Worm (Caenorhabditis elegans): ENCODE data around the gene T23B12.6.

T23B12.6 gene

DNA sequence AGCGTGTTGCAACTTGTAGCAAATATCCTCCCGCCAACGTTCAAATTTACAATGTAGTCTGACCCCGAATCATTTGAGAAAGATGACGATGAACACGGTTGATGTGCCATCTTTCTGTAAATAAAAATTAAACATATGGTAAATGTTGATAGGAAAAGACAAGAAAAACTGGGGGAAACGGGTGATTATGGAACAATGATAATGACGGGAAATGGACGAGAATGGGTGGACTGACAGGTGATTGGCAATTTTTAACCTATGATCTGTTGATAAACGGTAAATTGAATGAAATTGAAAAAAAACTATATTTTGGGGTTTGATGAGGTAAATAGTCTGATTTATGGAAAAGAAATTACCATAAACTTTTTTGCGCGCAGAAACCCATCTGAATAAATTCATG, at the start of gene T23B12.6:
Gene T23B12.6, minus strand, starts transcription at position 114 of the 400 bp plus-strand sequence.
- no peak for TF ChIP-seq ahr-1 (tag; optimal IDR thresholded peaks at IDR 0.05)
- no peak for TF ChIP-seq Y22D7AL.16 (tag; optimal IDR thresholded peaks at IDR 0.05)
- TF ChIP-seq fkh-10 (GFP tag; optimal IDR thresholded peaks at IDR 0.05), result no peak
- no peak for TF ChIP-seq unc-3 (GFP tag; conservative IDR thresholded peaks at IDR 0.05)
- TF ChIP-seq unc-3 (tag; optimal IDR thresholded peaks at IDR 0.05), result no peak
- no peak for TF ChIP-seq pax-1 (tag; optimal IDR thresholded peaks at IDR 0.05)
- no peak for TF ChIP-seq K02D7.2 (tag; optimal IDR thresholded peaks at IDR 0.05)
- no peak for TF ChIP-seq unc-86 (tag; optimal IDR thresholded peaks at IDR 0.05)
- no peak for TF ChIP-seq hlh-30 (tag; optimal IDR thresholded peaks at IDR 0.05; ENCODE audit: insufficient read depth)
- no peak for TF ChIP-seq hlh-15 (tag; optimal IDR thresholded peaks at IDR 0.05)
- no peak for TF ChIP-seq unc-55 (GFP tag; optimal IDR thresholded peaks at IDR 0.05)
- no peak for TF ChIP-seq T23F11.4 (GFP tag; optimal IDR thresholded peaks at IDR 0.05)
- TF ChIP-seq pros-1 (tag; optimal IDR thresholded peaks at IDR 0.05), result no peak

DNA sequence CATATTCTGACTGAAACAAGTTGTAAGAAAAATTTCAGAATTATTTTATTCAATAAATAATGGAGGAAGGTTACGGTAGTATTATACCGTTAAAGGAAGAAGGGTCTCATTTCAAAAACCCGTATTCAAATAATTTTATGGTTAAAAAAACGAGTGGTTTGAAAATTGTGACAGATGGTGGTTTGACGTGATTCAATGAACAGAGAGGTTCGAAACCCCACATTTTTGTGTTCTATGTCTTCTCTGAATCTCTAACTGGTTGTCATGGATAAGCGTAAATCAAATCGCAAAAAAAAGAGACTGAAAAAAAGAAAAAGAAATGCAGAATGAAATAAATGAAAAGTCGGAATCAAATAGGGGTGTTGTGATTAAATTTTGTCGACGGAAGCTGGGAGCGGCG, 47.1 kb upstream of the T23B12.6 start, which contains the start of gene ZK994.6:
Gene ZK994.6, minus strand, starts transcription at position 101 of the 400 bp plus-strand sequence.
- TF ChIP-seq pat-9 (tag; optimal IDR thresholded peaks at IDR 0.05), result no peak
- no peak for TF ChIP-seq pax-1 (tag; optimal IDR thresholded peaks at IDR 0.05)
- no peak for TF ChIP-seq unc-42 (tag; optimal IDR thresholded peaks at IDR 0.05)
- no peak for TF ChIP-seq pha-4 (tag; optimal IDR thresholded peaks at IDR 0.05)
- TF ChIP-seq sox-4 (tag; optimal IDR thresholded peaks at IDR 0.05), result no peak
- no peak for TF ChIP-seq lin-11 (tag; optimal IDR thresholded peaks at IDR 0.05)
- no peak for TF ChIP-seq unc-3 (GFP tag; conservative IDR thresholded peaks at IDR 0.05)
- no peak for TF ChIP-seq unc-3 (tag; optimal IDR thresholded peaks at IDR 0.05)
- no peak for TF ChIP-seq elt-2 (tag; optimal IDR thresholded peaks at IDR 0.05)
- TF ChIP-seq ceh-14 (tag; optimal IDR thresholded peaks at IDR 0.05), result no peak

DNA sequence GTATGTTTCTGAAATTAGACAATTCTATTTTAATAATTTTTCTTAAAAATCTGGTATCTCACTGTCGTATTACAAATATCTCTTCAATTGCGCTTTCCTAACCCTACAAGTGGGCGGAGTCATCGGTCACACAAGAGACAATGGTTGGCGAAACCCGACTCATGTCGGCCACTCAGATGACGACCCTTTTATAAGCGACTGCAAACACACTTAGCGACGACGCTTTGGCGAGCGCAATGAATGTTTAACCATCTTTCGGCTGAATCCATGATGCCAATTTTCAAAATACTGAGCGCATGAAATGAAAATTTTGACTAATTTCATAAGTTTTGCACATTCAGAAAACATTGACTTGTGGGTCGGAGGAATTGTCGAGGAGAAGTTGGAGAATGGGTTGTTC, 40.1 kb upstream of the T23B12.6 start:
- peak; percentile 100 for TF ChIP-seq gmeb-2 (tag; optimal IDR thresholded peaks at IDR 0.05)
- peak; percentile 97 for TF ChIP-seq ceh-31 (tag; optimal IDR thresholded peaks at IDR 0.05)
- peak; percentile 28 for TF ChIP-seq nhr-11 (tag; optimal IDR thresholded peaks at IDR 0.05)
- TF ChIP-seq dve-1 (tag; optimal IDR thresholded peaks at IDR 0.05), result peak; percentile 98
- TF ChIP-seq ceh-9 (tag; optimal IDR thresholded peaks at IDR 0.05), result peak; percentile 99
- peak; percentile 99 for TF ChIP-seq dmd-4 (tag; optimal IDR thresholded peaks at IDR 0.05; ENCODE audit: borderline replicate concordance)
- TF ChIP-seq eyg-1 (tag; optimal IDR thresholded peaks at IDR 0.05), result peak; percentile 98
- TF ChIP-seq elt-4 (tag; optimal IDR thresholded peaks at IDR 0.05), result peak; percentile 96
- TF ChIP-seq ceh-34 (tag; optimal IDR thresholded peaks at IDR 0.05), result peak; percentile 98
- peak; percentile 95 for TF ChIP-seq fkh-10 (GFP tag; optimal IDR thresholded peaks at IDR 0.05)
- peak; percentile 99 for TF ChIP-seq ceh-45 (GFP tag; IDR thresholded peaks at IDR 0.05)
- peak; percentile 100 for TF ChIP-seq ceh-24 (tag; optimal IDR thresholded peaks at IDR 0.05)
- TF ChIP-seq ref-2 (tag; optimal IDR thresholded peaks at IDR 0.05), result peak; percentile 98
- peak; percentile 99 for TF ChIP-seq hlh-13 (GFP tag; optimal IDR thresholded peaks at IDR 0.05)
- TF ChIP-seq zip-5 (tag; optimal IDR thresholded peaks at IDR 0.05), result peak; percentile 92
- peak; percentile 99 for TF ChIP-seq K02D7.2 (tag; optimal IDR thresholded peaks at IDR 0.05)
- peak; percentile 99 for TF ChIP-seq mec-3 (tag; optimal IDR thresholded peaks at IDR 0.05; ENCODE audit: borderline replicate concordance)
- TF ChIP-seq unc-42 (tag; optimal IDR thresholded peaks at IDR 0.05), result peak; percentile 89
- TF ChIP-seq pros-1 (tag; optimal IDR thresholded peaks at IDR 0.05), result peak; percentile 71
- peak; percentile 99 for TF ChIP-seq hlh-15 (tag; optimal IDR thresholded peaks at IDR 0.05)
- peak; percentile 98 for TF ChIP-seq fkh-6 (tag; optimal IDR thresholded peaks at IDR 0.05)
- peak; percentile 77 for TF ChIP-seq hlh-30 (tag; optimal IDR thresholded peaks at IDR 0.05; ENCODE audit: insufficient read depth)
- peak; percentile 99 for TF ChIP-seq elt-2 (tag; optimal IDR thresholded peaks at IDR 0.05)
- peak; percentile 98 for TF ChIP-seq ahr-1 (tag; optimal IDR thresholded peaks at IDR 0.05)
- peak; percentile 98 for TF ChIP-seq ttx-3 (tag; optimal IDR thresholded peaks at IDR 0.05)
- TF ChIP-seq unc-3 (GFP tag; conservative IDR thresholded peaks at IDR 0.05), result peak; percentile 99
- TF ChIP-seq unc-3 (tag; optimal IDR thresholded peaks at IDR 0.05), result peak; percentile 98
- TF ChIP-seq ztf-16 (tag; optimal IDR thresholded peaks at IDR 0.05), result peak; percentile 99
- TF ChIP-seq ceh-18 (tag; optimal IDR thresholded peaks at IDR 0.05), result peak; percentile 95
- peak; percentile 98 for TF ChIP-seq tbx-2 (tag; optimal IDR thresholded peaks at IDR 0.05)
- peak; percentile 99 for TF ChIP-seq T23F11.4 (GFP tag; optimal IDR thresholded peaks at IDR 0.05)
- TF ChIP-seq F13H6.1 (tag; optimal IDR thresholded peaks at IDR 0.05), result peak; percentile 99
- TF ChIP-seq ceh-14 (tag; optimal IDR thresholded peaks at IDR 0.05), result peak; percentile 99
- TF ChIP-seq C08G9.2 (tag; optimal IDR thresholded peaks at IDR 0.05), result peak; percentile 96
- peak; percentile 95 for TF ChIP-seq K09A11.1 (tag; optimal IDR thresholded peaks at IDR 0.05; ENCODE audit: insufficient read depth)
- TF ChIP-seq ceh-2 (tag; optimal IDR thresholded peaks at IDR 0.05), result peak; percentile 99
- TF ChIP-seq ceh-48 (tag; optimal IDR thresholded peaks at IDR 0.05), result peak; percentile 99
- TF ChIP-seq C38D4.7 (GFP tag; optimal IDR thresholded peaks at IDR 0.05), result peak; percentile 97

Measured in whole organism, late embryonic.